Worm (Caenorhabditis elegans) whole organism, L1 larva: ENCODE measurements around the gene B0410.1.

ENCODE experiments used
- alr-1 ChIP-seq: fragments of 200-800 bp; sonication (Bioruptor generic); optimal IDR thresholded peaks from 2 replicates; lab custom pipeline; 2018; ENCODE audit warnings: borderline replicate concordance, mild to moderate bottlenecking, missing genetic modification characterization, missing compliant biosample characterization
- blmp-1 ChIP-seq: fragments of 150-350 bp; optimal IDR thresholded peaks from 2 replicates; lab custom pipeline; 2014; ENCODE audit warnings: missing biosample characterization, missing genetic modification characterization
- ceh-63 ChIP-seq: fragments of 200-800 bp; sonication (Bioruptor generic); optimal IDR thresholded peaks from 2 replicates; lab custom pipeline; 2018; ENCODE audit warnings: mild to moderate bottlenecking, missing genetic modification characterization, missing compliant biosample characterization
- ceh-82 ChIP-seq, 3 experiments: fragments of 150-350 bp in 1 of 3; sonication (generic microtip) in 2 of 3; optimal IDR thresholded peaks; 2 replicates each; lab custom pipeline; 2014 to 2017; ENCODE audit warnings: missing biosample characterization in 3 of 3, missing genetic modification characterization in 3 of 3
- ceh-90 ChIP-seq: sonication (generic microtip); optimal IDR thresholded peaks from 2 replicates; lab custom pipeline; 2016; ENCODE audit warnings: missing genetic modification characterization, missing compliant biosample characterization
- dpl-1 ChIP-seq, 3 experiments: fragments of 150-350 bp in 2 of 3; sonication (generic microtip) in 1 of 3; optimal IDR thresholded peaks; 2 replicates each; lab custom pipeline; 2014 to 2017; ENCODE audit warnings: missing biosample characterization in 3 of 3, missing genetic modification characterization in 3 of 3, missing genetic modification reagents in 3 of 3
- dsc-1 ChIP-seq: sonication (generic microtip); optimal IDR thresholded peaks from 2 replicates; lab custom pipeline; 2016; ENCODE audit warnings: mild to moderate bottlenecking, missing genetic modification characterization, missing compliant biosample characterization
- efl-1 ChIP-seq, 4 experiments: fragments of 150-350 bp; optimal IDR thresholded peaks in 3 of 4; peaks in 1 of 4; 1 replicate in 1 of 4; 2 replicates in 3 of 4; lab custom pipeline; 2014; ENCODE audit warnings: missing biosample characterization in 2 of 4, missing genetic modification characterization in 2 of 4, missing genetic modification reagents in 2 of 4
- efl-3 ChIP-seq: fragments of 200-800 bp; sonication (Bioruptor generic); optimal IDR thresholded peaks from 2 replicates; lab custom pipeline; 2018; ENCODE audit warnings: mild to moderate bottlenecking, missing genetic modification characterization, missing compliant biosample characterization
- elt-3 ChIP-seq, 6 experiments: fragments of 150-350 bp in 1 of 6; sonication (generic microtip); optimal IDR thresholded peaks; 2 replicates each; lab custom pipeline; 2017 to 2018; ENCODE audit warnings: missing biosample characterization in 6 of 6, missing genetic modification characterization in 6 of 6, inconsistent platforms in 1 of 6
- fkh-4 ChIP-seq: sonication (generic microtip); optimal IDR thresholded peaks from 2 replicates; lab custom pipeline; 2016; ENCODE audit warnings: missing compliant biosample characterization, missing genetic modification characterization, borderline replicate concordance
- fkh-8 ChIP-seq: sonication (generic microtip); optimal IDR thresholded peaks from 2 replicates; lab custom pipeline; 2016; ENCODE audit warnings: mild to moderate bottlenecking, missing genetic modification characterization, missing compliant biosample characterization
- fos-1 ChIP-seq: fragments of 150-350 bp; optimal IDR thresholded peaks from 2 replicates; lab custom pipeline; 2014; ENCODE audit warnings: missing biosample characterization, missing genetic modification characterization
- grh-1 ChIP-seq: fragments of 200-800 bp; sonication (Bioruptor generic); IDR thresholded peaks from 2 replicates; pipeline ENCODE4 v1.3.6; 2022; ENCODE audit warnings: missing genetic modification reagents, missing genetic modification characterization, missing compliant biosample characterization
- hlh-17 ChIP-seq: fragments of 200-800 bp; sonication (Bioruptor generic); optimal IDR thresholded peaks from 2 replicates; lab custom pipeline; 2018; ENCODE audit warnings: missing genetic modification characterization, mild to moderate bottlenecking, missing compliant biosample characterization, moderate library complexity, borderline replicate concordance
- hpl-2 ChIP-seq: fragments of 150-350 bp; optimal IDR thresholded peaks from 2 replicates; lab custom pipeline; 2014; ENCODE audit warnings: missing biosample characterization, missing genetic modification reagents, missing genetic modification characterization
- lin-13 ChIP-seq: fragments of 150-350 bp; optimal IDR thresholded peaks from 2 replicates; lab custom pipeline; 2014; ENCODE audit warnings: missing biosample characterization, missing genetic modification reagents, missing genetic modification characterization
- lin-14 ChIP-seq: fragments of 200-800 bp; sonication (Bioruptor generic); optimal IDR thresholded peaks from 2 replicates; lab custom pipeline; 2018; ENCODE audit warnings: mild to moderate bottlenecking, missing genetic modification characterization, moderate library complexity, missing compliant biosample characterization
- lin-35 ChIP-seq, 2 experiments: fragments of 150-350 bp; optimal IDR thresholded peaks; 2 replicates each; lab custom pipeline; 2014; ENCODE audit warnings: missing biosample characterization in 2 of 2, missing genetic modification characterization in 2 of 2, missing genetic modification reagents in 2 of 2
- lir-3 ChIP-seq: sonication (generic microtip); optimal IDR thresholded peaks from 2 replicates; lab custom pipeline; 2016; ENCODE audit warnings: mild to moderate bottlenecking, missing genetic modification characterization, moderate library complexity, missing compliant biosample characterization; ENCODE audit not compliant: poor library complexity
- mdl-1 ChIP-seq, 2 experiments: fragments of 150-350 bp; optimal IDR thresholded peaks; 2 replicates each; lab custom pipeline; 2014 to 2017; ENCODE audit warnings: missing biosample characterization in 2 of 2, missing genetic modification characterization in 2 of 2, inconsistent platforms in 1 of 2
- mef-2 ChIP-seq: fragments of 150-350 bp; optimal IDR thresholded peaks from 2 replicates; lab custom pipeline; 2014; ENCODE audit warnings: missing biosample characterization, missing genetic modification characterization
- mep-1 ChIP-seq: fragments of 150-350 bp; optimal IDR thresholded peaks from 2 replicates; lab custom pipeline; 2014; ENCODE audit warnings: missing biosample characterization, missing genetic modification characterization
- nhr-12 ChIP-seq: sonication (generic microtip); optimal IDR thresholded peaks from 2 replicates; lab custom pipeline; 2017; ENCODE audit warnings: missing biosample characterization, missing genetic modification characterization
- nhr-19 ChIP-seq: fragments of 200-800 bp; sonication (Bioruptor generic); conservative IDR thresholded peaks from 2 replicates; pipeline ENCODE4 v1.3.6; 2022; ENCODE audit warnings: missing genetic modification characterization, missing compliant biosample characterization
- nhr-20 ChIP-seq: sonication (generic microtip); optimal IDR thresholded peaks from 2 replicates; lab custom pipeline; 2016; ENCODE audit warnings: mild to moderate bottlenecking, missing genetic modification characterization, missing compliant biosample characterization
- nhr-28 ChIP-seq: fragments of 150-350 bp; optimal IDR thresholded peaks from 2 replicates; lab custom pipeline; 2014; ENCODE audit warnings: missing biosample characterization, missing genetic modification characterization
- nhr-47 ChIP-seq: sonication (generic microtip); optimal IDR thresholded peaks from 2 replicates; lab custom pipeline; 2016; ENCODE audit warnings: mild to moderate bottlenecking, missing genetic modification characterization, moderate library complexity, missing compliant biosample characterization
- nhr-71 ChIP-seq: sonication (generic microtip); optimal IDR thresholded peaks from 2 replicates; lab custom pipeline; 2016; ENCODE audit warnings: mild to moderate bottlenecking, missing genetic modification characterization, moderate library complexity, missing compliant biosample characterization
- nhr-85 ChIP-seq: sonication (generic microtip); peaks from one replicate; lab custom pipeline; 2016; ENCODE audit warnings: missing genetic modification characterization, inconsistent platforms, missing compliant biosample characterization
- nhr-90 ChIP-seq: sonication (generic microtip); optimal IDR thresholded peaks from 2 replicates; lab custom pipeline; 2016; ENCODE audit warnings: mild to moderate bottlenecking, missing genetic modification characterization, missing compliant biosample characterization; ENCODE audit not compliant: poor library complexity
- pqm-1 ChIP-seq: sonication (generic microtip); optimal IDR thresholded peaks from 3 replicates; lab custom pipeline; 2017; ENCODE audit warnings: missing biosample characterization, missing genetic modification characterization
- rnt-1 ChIP-seq: sonication (generic microtip); optimal IDR thresholded peaks from 2 replicates; lab custom pipeline; 2016; ENCODE audit warnings: mild to moderate bottlenecking, missing genetic modification characterization, moderate library complexity, missing compliant biosample characterization
- snpc-4 ChIP-seq: fragments of 150-350 bp; optimal IDR thresholded peaks from 2 replicates; lab custom pipeline; 2014; ENCODE audit warnings: missing biosample characterization, missing genetic modification characterization
- snu-23 ChIP-seq: sonication (generic microtip); optimal IDR thresholded peaks from 2 replicates; lab custom pipeline; 2016; ENCODE audit warnings: missing genetic modification characterization, missing compliant biosample characterization
- sox-4 ChIP-seq: sonication (generic microtip); optimal IDR thresholded peaks from 2 replicates; lab custom pipeline; 2016; ENCODE audit warnings: missing genetic modification characterization, missing compliant biosample characterization
- sup-37 ChIP-seq: fragments of 200-800 bp; sonication (Bioruptor generic); optimal IDR thresholded peaks from 2 replicates; lab custom pipeline; 2018; ENCODE audit warnings: mild to moderate bottlenecking, missing genetic modification characterization, missing compliant biosample characterization
- tbx-2 ChIP-seq: sonication (generic microtip); optimal IDR thresholded peaks from 2 replicates; lab custom pipeline; 2016; ENCODE audit warnings: missing genetic modification characterization, missing compliant biosample characterization
- unc-130 ChIP-seq: fragments of 150-350 bp; optimal IDR thresholded peaks from 2 replicates; lab custom pipeline; 2017; ENCODE audit warnings: missing biosample characterization, missing genetic modification characterization, inconsistent platforms
- unc-30 ChIP-seq: sonication (generic microtip); optimal IDR thresholded peaks from 2 replicates; lab custom pipeline; 2017; ENCODE audit warnings: missing biosample characterization, missing genetic modification characterization
- unc-62 ChIP-seq: fragments of 150-350 bp; optimal IDR thresholded peaks from 2 replicates; lab custom pipeline; 2014; ENCODE audit warnings: missing biosample characterization, missing genetic modification reagents, missing genetic modification characterization
- zag-1 ChIP-seq: fragments of 150-350 bp; optimal IDR thresholded peaks from 2 replicates; lab custom pipeline; 2014; ENCODE audit warnings: missing biosample characterization, missing genetic modification characterization
- ztf-4 ChIP-seq: fragments of 150-350 bp; optimal IDR thresholded peaks from 2 replicates; lab custom pipeline; 2014; ENCODE audit warnings: missing biosample characterization, missing genetic modification characterization

The B0410.1 gene

DNA sequence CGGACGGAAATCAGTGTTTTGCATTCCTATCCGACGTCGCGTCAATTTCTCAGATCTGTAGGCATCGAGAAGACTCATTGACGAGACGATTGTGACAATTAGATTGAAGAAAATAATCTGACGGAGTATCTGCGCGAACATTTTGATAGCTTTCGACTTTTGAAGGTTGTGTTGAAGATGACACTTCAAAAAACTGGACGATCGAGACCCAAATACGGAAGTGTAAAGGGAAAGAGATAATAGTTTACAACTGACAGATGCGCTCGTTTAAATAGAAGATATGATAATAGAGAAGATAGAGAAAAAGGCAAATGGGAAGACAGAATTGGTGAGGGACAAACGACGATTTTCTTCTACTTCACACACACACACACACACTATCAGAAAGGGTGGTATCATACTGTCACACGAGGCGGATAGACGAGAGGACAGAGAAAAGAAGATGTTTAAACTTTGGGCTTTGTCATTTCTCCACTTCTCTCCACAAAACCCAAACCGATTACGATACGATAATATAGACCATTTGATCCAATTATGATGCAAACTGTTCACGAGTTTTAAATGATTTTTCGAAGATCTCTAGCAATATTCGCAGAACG, 3.1 kb upstream of the B0410.1 start, which contains the start of gene B0410.3 (continued):
- TF ChIP-seq ceh-90 (no peak), alr-1 (tag; lab: Kevin White, UChicago) (no peak), sox-4 (no peak), fkh-8 (tag; lab: Kevin White, UChicago) (no peak), nhr-19 (GFP tag; lab: Robert Waterston, UW) (peak; percentile 74), lir-3 (tag; lab: Kevin White, UChicago) (no peak), sup-37 (GFP tag; lab: Kevin White, UChicago) (no peak)

DNA sequence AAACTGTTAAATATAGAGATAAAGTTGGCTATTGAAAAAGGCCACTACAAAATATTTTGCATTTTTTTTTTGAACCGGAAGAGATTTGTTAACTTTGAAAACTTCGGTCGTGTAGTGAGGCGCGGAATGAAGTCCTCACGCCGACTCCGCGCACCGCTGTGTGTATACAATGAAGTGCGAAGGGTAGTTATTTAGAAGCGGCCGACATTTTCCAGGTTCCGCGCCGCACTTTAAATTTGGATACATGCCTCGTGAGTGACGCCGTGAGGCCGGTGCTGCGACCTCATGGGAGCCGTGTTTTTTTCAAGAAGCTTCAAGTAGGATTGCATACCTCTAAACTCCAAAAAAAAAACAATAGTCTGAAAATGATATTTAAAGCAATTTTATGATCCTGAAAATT, 2.5 kb upstream of the B0410.1 start:
- TF ChIP-seq elt-3 (tag; optimal IDR thresholded peaks at IDR 0.05; lab: Kevin White, UChicago) (no peak), snpc-4 (peak; percentile 95), efl-1 (optimal IDR thresholded peaks at IDR 0.05; lab: Kevin White, UChicago) (no peak), efl-1 (GFP tag; optimal IDR thresholded peaks at IDR 0.05 in 1 of 2; lab: Kevin White, UChicago) (no peak), grh-1 (0 out of 2 replicates have a peak, but pooled peaks have one; percentile 10), nhr-28 (tag; lab: Kevin White, UChicago) (no peak), mep-1 (tag; lab: Kevin White, UChicago) (no peak), rnt-1 (tag; lab: Kevin White, UChicago) (peak; percentile 31), lin-13 (GFP tag; lab: Kevin White, UChicago) (peak; percentile 11), sox-4 (no peak)

DNA sequence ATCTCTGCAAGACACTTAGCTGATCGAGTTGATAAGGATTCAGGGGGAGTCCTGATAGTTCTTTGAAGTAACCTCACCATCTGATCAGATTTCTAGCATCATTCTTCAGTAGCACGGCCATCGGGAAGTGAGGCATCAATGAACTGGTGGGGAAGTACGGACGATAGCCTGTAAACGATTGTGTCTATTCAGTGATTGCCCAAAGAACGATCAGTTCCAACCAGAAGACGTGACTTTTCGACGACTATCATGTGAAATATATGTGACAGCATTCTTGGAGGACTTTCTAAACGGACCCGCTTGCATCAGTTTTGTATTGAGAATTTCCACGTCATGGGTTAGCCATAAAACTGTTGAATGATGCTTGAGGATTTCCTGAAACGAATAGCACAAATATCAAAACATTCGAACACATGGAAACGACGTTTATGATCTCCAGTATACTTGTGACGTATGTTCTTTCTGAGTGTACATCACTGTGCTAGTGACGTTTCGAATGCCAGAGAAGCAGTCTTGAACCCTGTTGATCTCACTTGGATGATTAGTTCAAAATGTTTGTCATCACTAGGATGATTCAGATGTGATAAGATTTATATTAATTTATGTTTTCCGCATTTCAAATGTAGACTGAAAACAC, 1.2 kb upstream of the B0410.1 start:
- TF ChIP-seq nhr-19 (GFP tag; lab: Robert Waterston, UW) (peak; percentile 96), mef-2 (no peak), lin-35 (GFP tag; optimal IDR thresholded peaks at IDR 0.05; lab: Kevin White, UChicago) (peak in 1 of 2 experiments; percentile 43), tbx-2 (peak; percentile 62), ztf-4 (no peak), dsc-1 (tag; lab: Kevin White, UChicago) (no peak), nhr-85 (tag; lab: Kevin White, UChicago) (peak; percentile 98), pqm-1 (no peak), fkh-8 (tag; lab: Kevin White, UChicago) (no peak), grh-1 (peak; percentile 50; the same call in 1 of the 2 replicates), unc-130 (tag; lab: Kevin White, UChicago) (no peak), mdl-1 (tag; optimal IDR thresholded peaks at IDR 0.05; lab: Kevin White, UChicago) (peak in 1 of 2 experiments; percentile 51), lin-14 (GFP tag; lab: Kevin White, UChicago) (peak; percentile 52), nhr-47 (tag; lab: Kevin White, UChicago) (peak; percentile 51), ceh-63 (GFP tag; lab: Kevin White, UChicago) (no peak), nhr-20 (tag; lab: Kevin White, UChicago) (peak; percentile 70), ceh-90 (no peak), ceh-82 (tag; optimal IDR thresholded peaks at IDR 0.05; lab: Kevin White, UChicago) (no peak), unc-30 (tag; lab: Kevin White, UChicago) (no peak), fos-1 (tag; lab: Kevin White, UChicago) (no peak), blmp-1 (tag; lab: Kevin White, UChicago) (peak; percentile 29), hlh-17 (GFP tag; lab: Kevin White, UChicago) (no peak), zag-1 (tag; lab: Kevin White, UChicago) (no peak), dpl-1 (GFP tag; optimal IDR thresholded peaks at IDR 0.05; lab: Kevin White, UChicago) (no peak), nhr-90 (peak; percentile 72), fkh-4 (tag; lab: Kevin White, UChicago) (no peak), nhr-12 (no peak), snu-23 (GFP tag; lab: Kevin White, UChicago) (peak; percentile 55), hpl-2 (GFP tag; lab: Kevin White, UChicago) (no peak), efl-1 (optimal IDR thresholded peaks at IDR 0.05; lab: Kevin White, UChicago) (no peak), efl-1 (GFP tag; optimal IDR thresholded peaks at IDR 0.05 in 1 of 2; lab: Kevin White, UChicago) (peak in 1 of 2 experiments; percentile 87), efl-3 (GFP tag; lab: Kevin White, UChicago) (no peak), nhr-71 (peak; percentile 76), elt-3 (tag; optimal IDR thresholded peaks at IDR 0.05; lab: Kevin White, UChicago) (peak in 2 of 6 experiments; percentile 50 to 77), unc-62 (GFP tag; lab: Kevin White, UChicago) (no peak)
